Fruit fly (Drosophila melanogaster): ENCODE measurements around the gene Pxt.
A peak's percentile ranks its signal among the peaks of the same experiment; 100 is the strongest.

The Pxt gene

DNA sequence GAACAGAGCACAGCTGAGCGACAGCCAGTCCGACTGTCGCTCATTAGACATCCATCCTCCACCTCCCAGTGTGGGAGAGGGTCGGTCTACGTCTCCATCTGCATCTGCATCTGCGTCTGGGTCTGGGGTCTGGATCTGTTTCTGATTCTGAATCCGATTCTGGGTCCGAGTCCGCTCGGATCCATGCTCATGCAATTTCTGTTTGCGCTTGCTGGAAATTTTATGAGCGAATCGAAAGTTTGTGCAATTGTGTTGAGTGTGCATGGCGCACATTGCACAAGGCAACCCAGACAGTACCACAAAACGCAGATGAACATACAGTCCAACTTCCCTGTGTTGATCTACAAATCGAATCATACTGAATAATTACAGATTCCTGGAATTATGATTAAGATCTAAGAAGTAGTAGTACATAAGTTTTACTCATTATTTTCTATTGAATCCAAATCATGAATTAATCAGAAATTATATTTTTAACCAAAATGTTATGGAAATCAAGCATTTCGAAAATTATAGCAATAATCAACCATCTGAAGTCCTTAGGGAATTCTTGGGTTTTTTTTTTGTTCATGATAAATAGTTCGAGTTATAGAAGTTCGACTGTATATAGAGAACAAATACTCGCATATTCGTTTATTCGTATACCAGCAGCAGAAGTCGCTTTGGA lies 16.1 kb upstream of the Pxt start:
- no peak for TF ChIP-seq CG1647 (GFP tag; optimal IDR thresholded peaks at IDR 0.05)
- TF ChIP-seq gem (tag; optimal IDR thresholded peaks at IDR 0.05) = peak; percentile 60
- TF ChIP-seq CG7786 (GFP tag; optimal IDR thresholded peaks at IDR 0.05) = no peak
- no peak for TF ChIP-seq hb (GFP tag; IDR thresholded peaks at IDR 0.05; ENCODE audit: partially characterized antibody)
- TF ChIP-seq fd96Cb (tag; optimal IDR thresholded peaks at IDR 0.05) = peak; percentile 15
- peak; percentile 27 for TF ChIP-seq Sox100B (GFP tag; optimal IDR thresholded peaks at IDR 0.05)
- TF ChIP-seq Dip3 (GFP tag; optimal IDR thresholded peaks at IDR 0.05) = no peak
- TF ChIP-seq sens (GFP tag) = peak; percentile 83
- peak; percentile 35; the same call in 1 of the 2 replicates for TF ChIP-seq Ptx1 (GFP tag; IDR thresholded peaks at IDR 0.05)
- peak; percentile 45 for TF ChIP-seq CG6689 (GFP tag; IDR thresholded peaks at IDR 0.05)
- TF ChIP-seq sc (optimal IDR thresholded peaks at IDR 0.05) = no peak
- no peak for TF ChIP-seq sc (GFP tag; optimal IDR thresholded peaks at IDR 0.05)
- 0 out of 3 replicates have a peak, but pooled peaks have one; percentile 20 for TF ChIP-seq CG6791 (GFP tag; IDR thresholded peaks at IDR 0.05; ENCODE audit: partially characterized antibody)
- no peak for TF ChIP-seq Med (GFP tag)
- no peak for TF ChIP-seq gcm2 (GFP tag; optimal IDR thresholded peaks at IDR 0.05)
- TF ChIP-seq Hr51 (GFP tag; optimal IDR thresholded peaks at IDR 0.05) = peak in 1 of 2 experiments; percentile 39
- peak; percentile 0 for TF ChIP-seq CG30403 (GFP tag; optimal IDR thresholded peaks at IDR 0.05)
- TF ChIP-seq CG8478 (optimal IDR thresholded peaks at IDR 0.05) = no peak
- peak; percentile 94 for TF ChIP-seq Drgx (GFP tag; IDR thresholded peaks at IDR 0.05)
- TF ChIP-seq CG42726 (GFP tag; IDR thresholded peaks at IDR 0.05; ENCODE audit: partially characterized antibody) = 0 out of 2 replicates have a peak, but pooled peaks have one; percentile 19
- TF ChIP-seq salm (tag; optimal IDR thresholded peaks at IDR 0.05) = no peak
- TF ChIP-seq CG17361 (GFP tag; IDR thresholded peaks at IDR 0.05) = 0 out of 3 replicates have a peak, but pooled peaks have one; percentile 20
- no peak for TF ChIP-seq CHES-1-like (GFP tag; optimal IDR thresholded peaks at IDR 0.05)
- TF ChIP-seq CG7556 (GFP tag; optimal IDR thresholded peaks at IDR 0.05) = no peak
- no peak for TF ChIP-seq tx (GFP tag; optimal IDR thresholded peaks at IDR 0.05)
- TF ChIP-seq phol (tag; optimal IDR thresholded peaks at IDR 0.05) = peak; percentile 46
- peak; percentile 36 for TF ChIP-seq CG7839 (tag; optimal IDR thresholded peaks at IDR 0.05)
- no peak for TF ChIP-seq stc (GFP tag; IDR thresholded peaks at IDR 0.05)
- TF ChIP-seq trem (tag; optimal IDR thresholded peaks at IDR 0.05) = peak; percentile 11
- TF ChIP-seq lbe (GFP tag; optimal IDR thresholded peaks at IDR 0.05) = peak; percentile 82
- peak; percentile 58 for TF ChIP-seq CG11504 (tag; optimal IDR thresholded peaks at IDR 0.05)
- TF ChIP-seq mam (GFP tag; optimal IDR thresholded peaks at IDR 0.05) = peak; percentile 26
- TF ChIP-seq grau (tag; optimal IDR thresholded peaks at IDR 0.05) = peak; percentile 48
- peak; percentile 3 for TF ChIP-seq CG15479 (GFP tag; optimal IDR thresholded peaks at IDR 0.05)
- no peak for TF ChIP-seq CG3281 (GFP tag; optimal IDR thresholded peaks at IDR 0.05)
- TF ChIP-seq pita (GFP tag; optimal IDR thresholded peaks at IDR 0.05) = no peak
- TF ChIP-seq chinmo (GFP tag; IDR thresholded peaks at IDR 0.05; ENCODE audit: partially characterized antibody) = 0 out of 4 replicates have a peak, but pooled peaks have one; percentile 15
- TF ChIP-seq Awh (GFP tag; IDR thresholded peaks at IDR 0.05) = 0 out of 2 replicates have a peak, but pooled peaks have one; percentile 23
- no peak for TF ChIP-seq CG15696 (tag; optimal IDR thresholded peaks at IDR 0.05)
- no peak for TF ChIP-seq CG7357 (GFP tag; IDR thresholded peaks at IDR 0.05)
- TF ChIP-seq corto (GFP tag; optimal IDR thresholded peaks at IDR 0.05) = peak; percentile 33
- TF ChIP-seq row (GFP tag; IDR thresholded peaks at IDR 0.05) = peak; percentile 20; the same call in 2 of the 3 replicates
- peak; percentile 15 for TF ChIP-seq CoRest (tag; optimal IDR thresholded peaks at IDR 0.05)
- TF ChIP-seq Xbp1 (GFP tag; optimal IDR thresholded peaks at IDR 0.05) = no peak
- peak; percentile 39 for TF ChIP-seq CG2678 (tag; optimal IDR thresholded peaks at IDR 0.05)
- peak; percentile 4 for TF ChIP-seq Asciz (GFP tag; optimal IDR thresholded peaks at IDR 0.05)
- peak in 1 of 2 experiments; percentile 78 for TF ChIP-seq bsh (GFP tag; optimal IDR thresholded peaks at IDR 0.05)
- no peak for TF ChIP-seq GATAe (GFP tag; conservative IDR thresholded peaks at IDR 0.05)
- peak; percentile 30 for TF ChIP-seq nmo (GFP tag; optimal IDR thresholded peaks at IDR 0.05)

All from whole organism, embryonic.